Fruit fly (Drosophila melanogaster) whole organism, embryonic: ENCODE measurements around the gene CG9577.

Source experiments
- CG1024 ChIP-seq: fragments of 200-800 bp; sonication (Bioruptor generic); IDR thresholded peaks from 2 replicates; pipeline ENCODE4 v1.3.6; 2022; ENCODE audit warnings: missing biosample characterization, missing genetic modification characterization
- CG10267 ChIP-seq: fragments of 200-800 bp; sonication (Bioruptor generic); optimal IDR thresholded peaks from 2 replicates; lab custom pipeline; 2018; ENCODE audit warnings: missing biosample characterization, mild to moderate bottlenecking, missing genetic modification characterization, moderate library complexity
- CG12659 ChIP-seq: fragments of 200-800 bp; sonication (Bioruptor generic); optimal IDR thresholded peaks from 3 replicates; lab custom pipeline; 2017; ENCODE audit warnings: mild to moderate bottlenecking, missing biosample characterization, missing genetic modification reagents, missing genetic modification characterization
- CG13287 ChIP-seq: fragments of 200-800 bp; sonication (Bioruptor generic); IDR thresholded peaks from 2 replicates; pipeline ENCODE4 v1.3.6; 2022; ENCODE audit warnings: missing biosample characterization, missing genetic modification characterization; ENCODE audit not compliant: partially characterized antibody
- CG14667 ChIP-seq: fragments of 200-800 bp; sonication (Bioruptor generic); IDR thresholded peaks from 2 replicates; pipeline ENCODE4 v1.3.6; 2022; ENCODE audit warnings: missing biosample characterization, missing genetic modification characterization
- CG15514 ChIP-seq: fragments of 200-800 bp; sonication (Bioruptor generic); optimal IDR thresholded peaks from 3 replicates; lab custom pipeline; 2017; ENCODE audit warnings: missing biosample characterization, missing genetic modification characterization, mild to moderate bottlenecking, moderate library complexity, missing genetic modification reagents
- CG15696 ChIP-seq: fragments of 200-800 bp; sonication (Bioruptor generic); optimal IDR thresholded peaks from 2 replicates; lab custom pipeline; 2019; ENCODE audit warnings: missing biosample characterization, mild to moderate bottlenecking, missing genetic modification characterization, moderate library complexity
- CG17186 ChIP-seq: fragments of 200-800 bp; sonication (Bioruptor generic); optimal IDR thresholded peaks from 3 replicates; lab custom pipeline; 2017; ENCODE audit warnings: missing biosample characterization, missing genetic modification reagents, missing genetic modification characterization
- CG17829 ChIP-seq: fragments of 200-800 bp; optimal IDR thresholded peaks from 2 replicates; lab custom pipeline; 2019; ENCODE audit warnings: missing biosample characterization, mild to moderate bottlenecking, missing genetic modification characterization, moderate library complexity
- CG18619 ChIP-seq: fragments of 200-800 bp; sonication (Bioruptor generic); optimal IDR thresholded peaks from 3 replicates; lab custom pipeline; 2017; ENCODE audit warnings: missing biosample characterization, mild to moderate bottlenecking, missing genetic modification characterization
- CG2116 ChIP-seq: fragments of 200-800 bp; sonication (Bioruptor generic); optimal IDR thresholded peaks from 3 replicates; lab custom pipeline; 2018; ENCODE audit warnings: missing biosample characterization, mild to moderate bottlenecking, missing genetic modification characterization
- CG2120 ChIP-seq: fragments of 200-800 bp; sonication (Bioruptor generic); optimal IDR thresholded peaks from 3 replicates; lab custom pipeline; 2016; ENCODE audit warnings: missing biosample characterization, missing genetic modification characterization
- CG2678 ChIP-seq: fragments of 200-800 bp; sonication (Bioruptor generic); optimal IDR thresholded peaks from 3 replicates; lab custom pipeline; 2019; ENCODE audit warnings: missing biosample characterization, mild to moderate bottlenecking, missing genetic modification characterization, moderate library complexity
- CG31224 ChIP-seq: fragments of 200-800 bp; sonication (Bioruptor generic); IDR thresholded peaks from 2 replicates; pipeline ENCODE4 v1.3.6; 2022; ENCODE audit warnings: missing biosample characterization, missing genetic modification characterization
- CG6791 ChIP-seq: fragments of 200-800 bp; sonication (Bioruptor generic); IDR thresholded peaks from 3 replicates; pipeline ENCODE4 v1.3.6; 2022; ENCODE audit warnings: missing biosample characterization, missing genetic modification characterization; ENCODE audit not compliant: partially characterized antibody
- CG8290 ChIP-seq, 3 experiments: fragments of 200-800 bp; sonication (Bioruptor generic); optimal IDR thresholded peaks; 2 replicates each; lab custom pipeline; 2016 to 2019; ENCODE audit warnings: missing biosample characterization in 3 of 3, missing genetic modification characterization in 3 of 3, mild to moderate bottlenecking in 2 of 3, moderate library complexity in 1 of 3
- CG8765 ChIP-seq: fragments of 200-800 bp; sonication (Bioruptor generic); IDR thresholded peaks from 2 replicates; pipeline ENCODE4 v1.3.6; 2022; ENCODE audit warnings: missing biosample characterization, missing genetic modification characterization
- CG9797 ChIP-seq: fragments of 200-800 bp; sonication (Bioruptor generic); optimal IDR thresholded peaks from 3 replicates; lab custom pipeline; 2018; ENCODE audit warnings: missing biosample characterization, mild to moderate bottlenecking, missing genetic modification characterization
- CG9817 ChIP-seq: fragments of 200-800 bp; sonication (Bioruptor generic); optimal IDR thresholded peaks from 2 replicates; lab custom pipeline; 2018; ENCODE audit warnings: missing biosample characterization, mild to moderate bottlenecking, missing genetic modification characterization, moderate library complexity
- CG9932 ChIP-seq: fragments of 200-800 bp; sonication (Bioruptor generic); IDR thresholded peaks from 2 replicates; pipeline ENCODE4 v1.3.6; 2022; ENCODE audit warnings: missing biosample characterization, missing genetic modification characterization
- Chrac-16 ChIP-seq: fragments of 200-800 bp; sonication (Bioruptor generic); optimal IDR thresholded peaks from 3 replicates; lab custom pipeline; 2016; ENCODE audit warnings: missing biosample characterization, missing genetic modification characterization
- Dip2 ChIP-seq: fragments of 200-800 bp; sonication (Bioruptor generic); IDR thresholded peaks from 2 replicates; pipeline ENCODE4 v1.3.6; 2022; ENCODE audit warnings: missing biosample characterization, missing genetic modification characterization
- Dll ChIP-seq: fragments of 200-800 bp; sonication (Bioruptor generic); IDR thresholded peaks from 4 replicates; pipeline ENCODE4 v1.3.6; 2022; ENCODE audit warnings: missing biosample characterization, missing genetic modification characterization; ENCODE audit not compliant: partially characterized antibody
- E2f2 ChIP-seq: fragments of 200-800 bp; sonication (Bioruptor generic); IDR thresholded peaks from 2 replicates; pipeline ENCODE4 v1.3.6; 2022; ENCODE audit warnings: missing biosample characterization, missing genetic modification characterization
- Hr39 ChIP-seq: fragments of >200 bp; optimal IDR thresholded peaks from 2 replicates; lab custom pipeline; 2017
- Myb ChIP-seq: fragments of 200-800 bp; sonication (Bioruptor generic); optimal IDR thresholded peaks from 2 replicates; lab custom pipeline; 2016; ENCODE audit warnings: missing biosample characterization, missing genetic modification characterization
- NK7.1 ChIP-seq: fragments of 200-800 bp; sonication (Bioruptor generic); optimal IDR thresholded peaks from 3 replicates; lab custom pipeline; 2016; ENCODE audit warnings: missing biosample characterization, missing genetic modification characterization
- Opbp ChIP-seq: fragments of 200-800 bp; sonication (Bioruptor generic); IDR thresholded peaks from 3 replicates; pipeline ENCODE4 v1.3.6; 2022; ENCODE audit warnings: missing biosample characterization, missing genetic modification characterization; ENCODE audit not compliant: partially characterized antibody
- Rfx ChIP-seq: fragments of 200-800 bp; sonication (Bioruptor generic); IDR thresholded peaks from 2 replicates; pipeline ENCODE4 v1.3.6; 2022; ENCODE audit warnings: missing biosample characterization, missing genetic modification characterization
- Xbp1 ChIP-seq: fragments of 200-800 bp; sonication (Bioruptor generic); optimal IDR thresholded peaks from 3 replicates; lab custom pipeline; 2016; ENCODE audit warnings: missing biosample characterization, mild to moderate bottlenecking, missing genetic modification characterization
- amos ChIP-seq: fragments of 200-800 bp; sonication (Bioruptor generic); IDR thresholded peaks from 2 replicates; pipeline ENCODE4 v1.3.6; 2022; ENCODE audit warnings: missing biosample characterization, missing genetic modification characterization; ENCODE audit not compliant: partially characterized antibody
- chm ChIP-seq: fragments of 200-800 bp; sonication (Bioruptor generic); IDR thresholded peaks from 2 replicates; pipeline ENCODE4 v1.3.6; 2022; ENCODE audit warnings: missing biosample characterization, missing genetic modification characterization
- ci ChIP-seq: fragments of 200-800 bp; sonication (Bioruptor generic); IDR thresholded peaks from 3 replicates; pipeline ENCODE4 v1.3.6; 2022; ENCODE audit warnings: missing biosample characterization, missing genetic modification characterization
- croc ChIP-seq: fragments of 200-800 bp; sonication (Bioruptor generic); conservative IDR thresholded peaks from 3 replicates; pipeline ENCODE4 v1.3.6; 2022; ENCODE audit warnings: missing biosample characterization, missing genetic modification characterization
- fru ChIP-seq: fragments of >200 bp; optimal IDR thresholded peaks from 2 replicates; lab custom pipeline; 2017
- gcm ChIP-seq: fragments of 200-800 bp; sonication (Bioruptor generic); optimal IDR thresholded peaks from 2 replicates; lab custom pipeline; 2019; ENCODE audit warnings: missing biosample characterization, mild to moderate bottlenecking, missing genetic modification characterization, moderate library complexity
- jumu ChIP-seq: fragments of 200-800 bp; sonication (Bioruptor generic); optimal IDR thresholded peaks from 3 replicates; lab custom pipeline; 2016; ENCODE audit warnings: missing biosample characterization, missing genetic modification characterization
- lilli ChIP-seq: fragments of 200-800 bp; sonication (Bioruptor generic); optimal IDR thresholded peaks from 3 replicates; lab custom pipeline; 2016; ENCODE audit warnings: missing biosample characterization, missing genetic modification characterization
- p53 ChIP-seq: fragments of 200-800 bp; sonication (Bioruptor generic); optimal IDR thresholded peaks from 2 replicates; lab custom pipeline; 2016; ENCODE audit warnings: missing biosample characterization, missing genetic modification characterization
- pzg ChIP-seq: fragments of 200-800 bp; sonication (Bioruptor generic); optimal IDR thresholded peaks from 3 replicates; lab custom pipeline; 2018; ENCODE audit warnings: missing biosample characterization, mild to moderate bottlenecking, missing genetic modification characterization, moderate library complexity
- repo ChIP-seq: fragments of 200-800 bp; sonication (Bioruptor generic); optimal IDR thresholded peaks from 2 replicates; lab custom pipeline; 2016; ENCODE audit warnings: missing biosample characterization, missing genetic modification characterization
- row ChIP-seq: fragments of 200-800 bp; sonication (Bioruptor generic); IDR thresholded peaks from 3 replicates; pipeline ENCODE4 v1.3.6; 2022; ENCODE audit warnings: missing biosample characterization, missing genetic modification characterization
- sc ChIP-seq, 3 experiments: fragments of >200 bp in 2 of 3; fragments of 200-800 bp in 1 of 3; sonication (Bioruptor generic) in 1 of 3; optimal IDR thresholded peaks; 2 replicates in 2 of 3; 3 replicates in 1 of 3; lab custom pipeline; 2017; ENCODE audit warnings: mild to moderate bottlenecking in 1 of 3, missing biosample characterization in 1 of 3, missing genetic modification characterization in 1 of 3, missing genetic modification reagents in 1 of 3
- sens ChIP-seq: fragments of 200-800 bp; sonication (Bioruptor generic); peaks from one replicate; lab custom pipeline; 2016; ENCODE audit warnings: missing biosample characterization, missing genetic modification characterization
- sima ChIP-seq: fragments of 200-800 bp; sonication (Bioruptor generic); optimal IDR thresholded peaks from 2 replicates; lab custom pipeline; 2016; ENCODE audit warnings: missing biosample characterization, missing genetic modification characterization
- ssp ChIP-seq: fragments of 200-800 bp; sonication (Bioruptor generic); IDR thresholded peaks from 2 replicates; pipeline ENCODE4 v1.3.6; 2022; ENCODE audit warnings: missing biosample characterization, missing genetic modification characterization
- trem ChIP-seq: fragments of 200-800 bp; optimal IDR thresholded peaks from 3 replicates; lab custom pipeline; 2019; ENCODE audit warnings: missing biosample characterization, mild to moderate bottlenecking, missing genetic modification characterization, moderate library complexity
- tup ChIP-seq: fragments of 200-800 bp; sonication (Bioruptor generic); optimal IDR thresholded peaks from 2 replicates; lab custom pipeline; 2016; ENCODE audit warnings: missing biosample characterization, mild to moderate bottlenecking, missing genetic modification characterization, moderate library complexity
- yki ChIP-seq: fragments of >200 bp; optimal IDR thresholded peaks from 3 replicates; lab custom pipeline; 2018
- zfh2 ChIP-seq: fragments of 200-800 bp; sonication (Bioruptor generic); optimal IDR thresholded peaks from 2 replicates; lab custom pipeline; 2016; ENCODE audit warnings: missing biosample characterization, missing genetic modification characterization

CG9577 gene

DNA sequence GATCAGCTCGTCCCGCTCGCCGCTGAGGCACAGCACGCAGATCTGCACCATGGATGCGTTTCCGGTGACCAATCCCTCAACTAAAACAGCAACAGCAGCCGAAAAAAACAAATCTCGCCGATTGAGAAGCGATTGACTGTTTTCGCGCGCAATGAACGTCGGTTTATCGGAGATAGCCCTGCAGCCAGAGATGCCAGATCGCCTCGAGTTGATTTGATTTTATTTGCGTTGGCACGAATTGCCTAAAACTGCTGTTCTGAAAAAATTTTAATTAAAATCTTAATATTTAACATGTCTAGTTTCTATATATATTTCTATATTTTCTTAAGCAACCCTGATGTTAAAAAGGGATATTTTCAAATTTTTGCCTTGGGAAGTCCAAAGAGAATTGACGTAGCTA lies 3.9 kb upstream of the CG9577 start (continued):
- TF ChIP-seq CG8765 (GFP tag; lab: Robert Waterston, UW) (no peak), CG17186 (GFP tag; lab: Kevin White, UChicago) (peak; percentile 32), Opbp (0 out of 3 replicates have a peak, but pooled peaks have one; percentile 18), CG8290 (GFP tag; optimal IDR thresholded peaks at IDR 0.05; lab: Kevin White, UChicago) (no peak), CG8290 (tag; optimal IDR thresholded peaks at IDR 0.05; lab: Kevin White, UChicago) (peak in 1 of 2 experiments; percentile 27), CG13287 (peak; percentile 34; the same call in 1 of the 2 replicates), zfh2 (GFP tag; lab: Kevin White, UChicago) (peak; percentile 5), NK7.1 (GFP tag; lab: Kevin White, UChicago) (no peak), amos (GFP tag; lab: Robert Waterston, UW) (peak; percentile 36; the same call in 1 of the 2 replicates), Dll (0 out of 4 replicates have a peak, but pooled peaks have one; percentile 20), croc (GFP tag; lab: Robert Waterston, UW) (no peak), p53 (GFP tag; lab: Kevin White, UChicago) (no peak), tup (no peak), pzg (GFP tag; lab: Kevin White, UChicago) (peak; percentile 39), CG9932 (GFP tag; lab: Robert Waterston, UW) (peak; percentile 58), trem (tag; lab: Kevin White, UChicago) (peak; percentile 4), CG15696 (tag; lab: Kevin White, UChicago) (no peak), lilli (GFP tag; lab: Kevin White, UChicago) (no peak), CG14667 (no peak), yki (no peak), jumu (GFP tag; lab: Kevin White, UChicago) (no peak), CG10267 (tag; lab: Kevin White, UChicago) (peak; percentile 28), sens (GFP tag; lab: Kevin White, UChicago) (peak; percentile 19), Dip2 (GFP tag; lab: Robert Waterston, UW) (no peak), E2f2 (peak; percentile 87), CG9817 (tag; lab: Kevin White, UChicago) (peak; percentile 8), Xbp1 (GFP tag; lab: Kevin White, UChicago) (peak; percentile 16), repo (no peak), fru (no peak), CG17829 (peak; percentile 30), CG2120 (GFP tag; lab: Kevin White, UChicago) (peak; percentile 0), sc (optimal IDR thresholded peaks at IDR 0.05; lab: Kevin White, UChicago) (no peak), sc (GFP tag; optimal IDR thresholded peaks at IDR 0.05; lab: Kevin White, UChicago) (no peak), sima (GFP tag; lab: Kevin White, UChicago) (no peak), Hr39 (no peak), Chrac-16 (no peak), Rfx (GFP tag; lab: Robert Waterston, UW) (0 out of 2 replicates have a peak, but pooled peaks have one; percentile 12), CG6791 (GFP tag; lab: Robert Waterston, UW) (0 out of 3 replicates have a peak, but pooled peaks have one; percentile 26), CG2116 (GFP tag; lab: Kevin White, UChicago) (peak; percentile 95), gcm (GFP tag; lab: Kevin White, UChicago) (no peak), ci (GFP tag; lab: Robert Waterston, UW) (no peak)

- TF ChIP-seq CG18619 (GFP tag; lab: Kevin White, UChicago) (no peak), ssp (GFP tag; lab: Robert Waterston, UW) (peak; percentile 78), sc (optimal IDR thresholded peaks at IDR 0.05; lab: Kevin White, UChicago) (no peak), sc (GFP tag; optimal IDR thresholded peaks at IDR 0.05; lab: Kevin White, UChicago) (no peak), Opbp (peak; percentile 82), CG15514 (GFP tag; lab: Kevin White, UChicago) (peak; percentile 66), CG12659 (GFP tag; lab: Kevin White, UChicago) (peak; percentile 59), chm (GFP tag; lab: Robert Waterston, UW) (no peak), Myb (GFP tag; lab: Kevin White, UChicago) (peak; percentile 45), CG31224 (GFP tag; lab: Robert Waterston, UW) (no peak), row (peak; percentile 67), CG9797 (GFP tag; lab: Kevin White, UChicago) (peak; percentile 15), CG2678 (tag; lab: Kevin White, UChicago) (no peak), CG1024 (peak; percentile 64; the same call in 1 of the 2 replicates), NK7.1 (GFP tag; lab: Kevin White, UChicago) (no peak), CG2116 (GFP tag; lab: Kevin White, UChicago) (peak; percentile 62)
Measured at dm6 chrX:20165773-20166412, 580 bp upstream of the CG9577 start, which contains the start of gene Phf7. Phf7 (minus strand) TSS chrX:20165830.
